Worm (Caenorhabditis elegans): ENCODE measurements around the gene nhr-112.

nhr-112 gene

ce11 chrV:16679981-16680380, 43.7 kb downstream of the nhr-112 start, which contains the start of gene srw-44:
TSS of gene srw-44 (plus strand) at chrV:16680281.
- TF ChIP-seq blmp-1 (tag; optimal IDR thresholded peaks at IDR 0.05; ENCODE audit: insufficient read depth), result no peak
- TF ChIP-seq alr-1 (tag; optimal IDR thresholded peaks at IDR 0.05), result no peak
- no peak for TF ChIP-seq R02D3.7 (tag; optimal IDR thresholded peaks at IDR 0.05)
- no peak for TF ChIP-seq ztf-11 (tag; optimal IDR thresholded peaks at IDR 0.05)
- no peak for TF ChIP-seq ceh-16 (tag; optimal IDR thresholded peaks at IDR 0.05)
- TF ChIP-seq ama-1 (optimal IDR thresholded peaks at IDR 0.05), result no peak
- TF ChIP-seq nhr-23 (tag; optimal IDR thresholded peaks at IDR 0.05), result no peak
- no peak for TF ChIP-seq ZK546.5 (tag; optimal IDR thresholded peaks at IDR 0.05)
- TF ChIP-seq mbf-1 (tag; optimal IDR thresholded peaks at IDR 0.05), result no peak
- TF ChIP-seq sma-9 (GFP tag; optimal IDR thresholded peaks at IDR 0.05), result no peak
- TF ChIP-seq sma-9 (tag; optimal IDR thresholded peaks at IDR 0.05), result no peak
- no peak for TF ChIP-seq lin-11 (tag; optimal IDR thresholded peaks at IDR 0.05)
- no peak for TF ChIP-seq sma-3 (GFP tag; optimal IDR thresholded peaks at IDR 0.05)
- no peak for TF ChIP-seq unc-62 (GFP tag; optimal IDR thresholded peaks at IDR 0.05)
- TF ChIP-seq mdl-1 (tag; optimal IDR thresholded peaks at IDR 0.05), result no peak
- TF ChIP-seq nhr-77 (tag; optimal IDR thresholded peaks at IDR 0.05), result no peak
- no peak for TF ChIP-seq fos-1 (tag; optimal IDR thresholded peaks at IDR 0.05)
- TF ChIP-seq lin-13 (GFP tag; optimal IDR thresholded peaks at IDR 0.05), result no peak

- no peak for TF ChIP-seq ztf-1 (GFP tag; conservative IDR thresholded peaks at IDR 0.05)
- TF ChIP-seq lin-11 (tag; optimal IDR thresholded peaks at IDR 0.05), result no peak
- no peak for TF ChIP-seq crh-2 (tag; optimal IDR thresholded peaks at IDR 0.05)
- no peak for TF ChIP-seq elt-3 (tag; optimal IDR thresholded peaks at IDR 0.05)
- no peak for TF ChIP-seq gmeb-1 (tag; optimal IDR thresholded peaks at IDR 0.05)
- no peak for TF ChIP-seq ztf-4 (tag; optimal IDR thresholded peaks at IDR 0.05)
- no peak for TF ChIP-seq unc-55 (GFP tag; optimal IDR thresholded peaks at IDR 0.05)
- no peak for TF ChIP-seq dmd-4 (tag; optimal IDR thresholded peaks at IDR 0.05)
- no peak for TF ChIP-seq peb-1 (tag; optimal IDR thresholded peaks at IDR 0.05)
- no peak for TF ChIP-seq fos-1 (tag; optimal IDR thresholded peaks at IDR 0.05)
- TF ChIP-seq mdl-1 (tag; optimal IDR thresholded peaks at IDR 0.05), result no peak
- no peak for TF ChIP-seq ZK546.5 (tag; optimal IDR thresholded peaks at IDR 0.05)
- no peak for TF ChIP-seq nhr-25 (tag; optimal IDR thresholded peaks at IDR 0.05)
- no peak for TF ChIP-seq nhr-237 (tag; optimal IDR thresholded peaks at IDR 0.05)
- no peak for TF ChIP-seq elt-1 (tag; optimal IDR thresholded peaks at IDR 0.05)
- no peak for TF ChIP-seq nhr-129 (tag; optimal IDR thresholded peaks at IDR 0.05)
- no peak for TF ChIP-seq egl-27 (tag; optimal IDR thresholded peaks at IDR 0.05)
- no peak for TF ChIP-seq nhr-77 (tag; optimal IDR thresholded peaks at IDR 0.05)
- TF ChIP-seq blmp-1 (tag; optimal IDR thresholded peaks at IDR 0.05; ENCODE audit: insufficient read depth), result no peak
Measured at ce11 chrV:16679237-16679636, 44.4 kb downstream of the nhr-112 start, which contains the start of gene srz-103. TSS of gene srz-103 (minus strand) at chrV:16679337.

DNA sequence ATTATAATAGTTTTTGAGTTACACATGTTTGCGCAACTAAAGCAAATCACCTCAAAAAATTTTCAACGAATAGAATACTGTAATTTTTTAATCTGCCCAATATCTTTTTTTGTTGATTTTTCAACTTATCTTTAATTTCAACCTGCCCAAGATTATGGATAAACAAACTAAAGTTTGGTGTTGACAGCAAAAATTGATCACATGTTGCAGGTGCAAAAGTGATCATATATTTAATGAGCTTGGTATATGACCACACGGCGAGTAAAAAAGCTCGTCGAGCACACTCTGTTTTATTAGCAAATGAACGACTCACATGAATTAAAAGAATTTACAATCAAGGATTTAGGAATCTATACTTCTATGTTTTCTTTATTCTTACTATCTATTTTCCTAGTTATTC, 48.1 kb downstream of the nhr-112 start, which contains the start of gene srz-1:
Gene srz-1, plus strand, starts transcription at position 301 of the 400 bp plus-strand sequence.
- TF ChIP-seq aly-2 (tag; optimal IDR thresholded peaks at IDR 0.05) (no peak), crh-2 (tag; optimal IDR thresholded peaks at IDR 0.05) (no peak), nhr-23 (tag; optimal IDR thresholded peaks at IDR 0.05) (no peak), F13H6.1 (tag; optimal IDR thresholded peaks at IDR 0.05) (no peak), nhr-10 (tag; optimal IDR thresholded peaks at IDR 0.05) (no peak), nhr-129 (tag; optimal IDR thresholded peaks at IDR 0.05) (no peak), nhr-77 (tag; optimal IDR thresholded peaks at IDR 0.05) (no peak), unc-39 (tag; optimal IDR thresholded peaks at IDR 0.05) (no peak), ztf-4 (tag; optimal IDR thresholded peaks at IDR 0.05) (no peak), lin-11 (tag; optimal IDR thresholded peaks at IDR 0.05) (no peak), zag-1 (tag; optimal IDR thresholded peaks at IDR 0.05) (no peak), R02D3.7 (tag; optimal IDR thresholded peaks at IDR 0.05) (no peak), lin-39 (tag; optimal IDR thresholded peaks at IDR 0.05) (no peak), nhr-25 (tag; optimal IDR thresholded peaks at IDR 0.05) (no peak), elt-1 (tag; optimal IDR thresholded peaks at IDR 0.05) (no peak), unc-62 (GFP tag; optimal IDR thresholded peaks at IDR 0.05) (no peak), ztf-1 (GFP tag; conservative IDR thresholded peaks at IDR 0.05) (no peak), snpc-4 (tag; optimal IDR thresholded peaks at IDR 0.05) (no peak), C34F6.9 (tag; optimal IDR thresholded peaks at IDR 0.05) (no peak)

ce11 chrV:16674399-16674798, 49.2 kb downstream of the nhr-112 start:
- TF ChIP-seq mdl-1 (tag; optimal IDR thresholded peaks at IDR 0.05) (no peak), blmp-1 (tag; optimal IDR thresholded peaks at IDR 0.05; ENCODE audit: insufficient read depth) (no peak), ztf-11 (tag; optimal IDR thresholded peaks at IDR 0.05) (no peak), lin-39 (tag; optimal IDR thresholded peaks at IDR 0.05) (no peak), mab-5 (tag; optimal IDR thresholded peaks at IDR 0.05) (no peak), unc-62 (GFP tag; optimal IDR thresholded peaks at IDR 0.05) (no peak), ZK546.5 (tag; optimal IDR thresholded peaks at IDR 0.05) (no peak), nhr-77 (tag; optimal IDR thresholded peaks at IDR 0.05) (no peak), fos-1 (tag; optimal IDR thresholded peaks at IDR 0.05) (no peak), Y55F3AM.14 (GFP tag; optimal IDR thresholded peaks at IDR 0.05) (no peak)

All from whole organism, L2 larva.